Fruit fly (Drosophila melanogaster) whole organism, larva: ENCODE measurements around the gene CG14331.

Source experiments
- noc ChIP-seq: fragments of 200-800 bp; sonication (Bioruptor generic); optimal IDR thresholded peaks from 3 replicates; lab custom pipeline; 2019; ENCODE audit warnings: missing biosample characterization, mild to moderate bottlenecking, missing genetic modification characterization, moderate library complexity

CG14331 gene

dm6 chr3R:17391313-17391845, 49.1 kb downstream of the CG14331 start, which contains the start of the genes Brf and sds22:
TSS of gene Brf (minus strand) at chr3R:17391337.
TSS of gene sds22 (plus strand) at chr3R:17391594.
- TF ChIP-seq noc (tag; lab: Kevin White, UChicago) = peak; percentile 97
